Worm (Caenorhabditis elegans): ENCODE results near the gene agl-1.
A peak's percentile ranks its signal among the peaks of the same experiment; 100 is the strongest.

Gene agl-1

ce11 chrII:14399595-14399994, 41.7 kb upstream of the agl-1 start (continued):
- peak; percentile 87 for TF ChIP-seq mxl-3 (GFP tag; optimal IDR thresholded peaks at IDR 0.05)
- 0 out of 2 replicates have a peak, but pooled peaks have one; percentile 6 for TF ChIP-seq arid-1 (GFP tag; conservative IDR thresholded peaks at IDR 0.05)
- no peak for TF ChIP-seq zip-2 (tag; optimal IDR thresholded peaks at IDR 0.05)
- TF ChIP-seq lin-15B (tag; optimal IDR thresholded peaks at IDR 0.05), result peak; percentile 51
- TF ChIP-seq hmg-1.1 (GFP tag; IDR thresholded peaks at IDR 0.05), result peak; percentile 77
- peak; percentile 63 for TF ChIP-seq dmd-6 (GFP tag; IDR thresholded peaks at IDR 0.05)
- peak; percentile 56 for TF ChIP-seq nhr-102 (tag; optimal IDR thresholded peaks at IDR 0.05)
- TF ChIP-seq nhr-76 (tag; optimal IDR thresholded peaks at IDR 0.05), result no peak
- peak; percentile 3 for TF ChIP-seq nhr-25 (tag; optimal IDR thresholded peaks at IDR 0.05; ENCODE audit: borderline replicate concordance, insufficient read depth)
- TF ChIP-seq fos-1 (tag; optimal IDR thresholded peaks at IDR 0.05), result no peak
- no peak for TF ChIP-seq ceh-32 (tag; optimal IDR thresholded peaks at IDR 0.05; ENCODE audit: poor library complexity)
- TF ChIP-seq lin-39 (tag; optimal IDR thresholded peaks at IDR 0.05), result no peak
- TF ChIP-seq lin-1 (GFP tag; IDR thresholded peaks at IDR 0.05), result no peak
- peak in 1 of 2 experiments; percentile 38 for TF ChIP-seq daf-16 (GFP tag; optimal IDR thresholded peaks at IDR 0.05)
- peak; percentile 79 for TF ChIP-seq daf-16 (tag; optimal IDR thresholded peaks at IDR 0.05)
- peak; percentile 61 for TF ChIP-seq F37D6.2 (tag; optimal IDR thresholded peaks at IDR 0.05)
- TF ChIP-seq lin-38 (GFP tag; IDR thresholded peaks at IDR 0.05), result peak; percentile 96
- no peak for TF ChIP-seq ceh-82 (tag; optimal IDR thresholded peaks at IDR 0.05)
- peak; percentile 82 for TF ChIP-seq hlh-11 (tag; optimal IDR thresholded peaks at IDR 0.05)
- TF ChIP-seq ctbp-1 (GFP tag; IDR thresholded peaks at IDR 0.05), result no peak
- TF ChIP-seq lsy-2 (tag; optimal IDR thresholded peaks at IDR 0.05), result peak; percentile 47 to 94
- peak; percentile 65 for TF ChIP-seq lin-13 (GFP tag; optimal IDR thresholded peaks at IDR 0.05)

ce11 chrII:14393766-14394165, 35.9 kb upstream of the agl-1 start:
- TF ChIP-seq nhr-42 (GFP tag; IDR thresholded peaks at IDR 0.05) (no peak), ceh-44 (GFP tag; IDR thresholded peaks at IDR 0.05) (no peak), egl-43 (GFP tag; IDR thresholded peaks at IDR 0.05) (no peak), aha-1 (tag) (peak; percentile 94)

ce11 chrII:14390036-14390763, 32.3 kb upstream of the agl-1 start, which contains the start of the genes kbp-3 and nurf-1:
Gene kbp-3 (minus strand): TSS chrII:14390078.
Gene nurf-1 (plus strand): TSS chrII:14390713.
- TF ChIP-seq snpc-4 (tag; optimal IDR thresholded peaks at IDR 0.05), result no peak
- TF ChIP-seq lin-29 (GFP tag; IDR thresholded peaks at IDR 0.05), result no peak
- TF ChIP-seq egl-27 (tag; optimal IDR thresholded peaks at IDR 0.05), result no peak
- TF ChIP-seq T20F7.1 (GFP tag; optimal IDR thresholded peaks at IDR 0.05), result no peak
- no peak for TF ChIP-seq vab-7 (GFP tag; IDR thresholded peaks at IDR 0.05)
- no peak for TF ChIP-seq madf-5 (GFP tag; IDR thresholded peaks at IDR 0.05)
- no peak for TF ChIP-seq egl-43 (GFP tag; IDR thresholded peaks at IDR 0.05)
- no peak for TF ChIP-seq F26F4.8 (GFP tag; conservative IDR thresholded peaks at IDR 0.05)
- TF ChIP-seq unc-62 (GFP tag; optimal IDR thresholded peaks at IDR 0.05 in 1 of 2), result peak in 1 of 2 experiments; percentile 2
- TF ChIP-seq unc-62 (tag; optimal IDR thresholded peaks at IDR 0.05), result no peak
- no peak for TF ChIP-seq ZK337.2 (GFP tag; IDR thresholded peaks at IDR 0.05)
- no peak for TF ChIP-seq F49E8.2 (tag; optimal IDR thresholded peaks at IDR 0.05; ENCODE audit: borderline replicate concordance)
- TF ChIP-seq Y48G9A.11 (GFP tag; IDR thresholded peaks at IDR 0.05), result no peak
- no peak for TF ChIP-seq lin-15B (tag; optimal IDR thresholded peaks at IDR 0.05)
- no peak for TF ChIP-seq nhr-111 (GFP tag; optimal IDR thresholded peaks at IDR 0.05)
- no peak for TF ChIP-seq ceh-44 (GFP tag; IDR thresholded peaks at IDR 0.05)
- peak; percentile 59 for TF ChIP-seq mep-1 (tag; optimal IDR thresholded peaks at IDR 0.05)
- no peak for TF ChIP-seq zip-2 (tag; optimal IDR thresholded peaks at IDR 0.05)
- no peak for TF ChIP-seq gei-8 (GFP tag; optimal IDR thresholded peaks at IDR 0.05)
- peak; percentile 44; the same call in 1 of the 2 replicates for TF ChIP-seq hmg-1.1 (GFP tag; IDR thresholded peaks at IDR 0.05)
- peak; percentile 29 for TF ChIP-seq dve-1 (tag; optimal IDR thresholded peaks at IDR 0.05; ENCODE audit: insufficient read depth)
- TF ChIP-seq F10B5.3 (tag; optimal IDR thresholded peaks at IDR 0.05), result no peak
- TF ChIP-seq lin-13 (GFP tag; optimal IDR thresholded peaks at IDR 0.05), result no peak
- TF ChIP-seq ceh-62 (tag; optimal IDR thresholded peaks at IDR 0.05), result no peak
- TF ChIP-seq nhr-48 (tag; optimal IDR thresholded peaks at IDR 0.05), result no peak
- no peak for TF ChIP-seq ama-1 (optimal IDR thresholded peaks at IDR 0.05)
- no peak for TF ChIP-seq nhr-42 (GFP tag; IDR thresholded peaks at IDR 0.05)
- TF ChIP-seq pqm-1 (tag; optimal IDR thresholded peaks at IDR 0.05), result no peak
- TF ChIP-seq lin-38 (GFP tag; IDR thresholded peaks at IDR 0.05), result peak; percentile 72
- TF ChIP-seq D1046.2 (GFP tag; IDR thresholded peaks at IDR 0.05), result no peak

All from whole organism, L4 larva.